Worm (Caenorhabditis elegans): ENCODE results near the gene gen-1.

Gene gen-1

ce11 chrIII:6201325-6201724 lies 46.6 kb downstream of the gen-1 start:
- TF ChIP-seq egl-27 (tag; optimal IDR thresholded peaks at IDR 0.05) (no peak), C34F6.9 (tag; optimal IDR thresholded peaks at IDR 0.05) (no peak), nhr-237 (tag; optimal IDR thresholded peaks at IDR 0.05) (no peak)

ce11 chrIII:6198378-6199234 lies 49.4 kb downstream of the gen-1 start, which contains the start of the genes C23G10.7 and rpn-2:
TSS of gene C23G10.7 (minus strand) at chrIII:6198414.
TSS of gene rpn-2 (plus strand) at chrIII:6199184.
- peak; percentile 46 for TF ChIP-seq crh-2 (tag; optimal IDR thresholded peaks at IDR 0.05)
- TF ChIP-seq sma-9 (GFP tag; optimal IDR thresholded peaks at IDR 0.05): peak; percentile 71
- TF ChIP-seq sma-9 (tag; optimal IDR thresholded peaks at IDR 0.05): no peak
- TF ChIP-seq zag-1 (tag; optimal IDR thresholded peaks at IDR 0.05): no peak
- peak; percentile 44 for TF ChIP-seq sma-3 (GFP tag; optimal IDR thresholded peaks at IDR 0.05)
- peak; percentile 27 for TF ChIP-seq ama-1 (optimal IDR thresholded peaks at IDR 0.05)
- peak; percentile 95 for TF ChIP-seq skn-1 (tag; optimal IDR thresholded peaks at IDR 0.05)
- no peak for TF ChIP-seq ztf-1 (GFP tag; conservative IDR thresholded peaks at IDR 0.05)
- peak; percentile 3 for TF ChIP-seq mab-5 (tag; optimal IDR thresholded peaks at IDR 0.05)
- peak; percentile 39 for TF ChIP-seq fos-1 (tag; optimal IDR thresholded peaks at IDR 0.05)
- TF ChIP-seq F13H6.1 (tag; optimal IDR thresholded peaks at IDR 0.05): peak; percentile 49
- TF ChIP-seq lin-13 (GFP tag; optimal IDR thresholded peaks at IDR 0.05): peak; percentile 45
- TF ChIP-seq egl-27 (tag; optimal IDR thresholded peaks at IDR 0.05): peak; percentile 19
- TF ChIP-seq nhr-21 (tag; optimal IDR thresholded peaks at IDR 0.05): peak; percentile 20
- TF ChIP-seq lsy-2 (tag; optimal IDR thresholded peaks at IDR 0.05): peak; percentile 76 to 88
- TF ChIP-seq nhr-25 (tag; optimal IDR thresholded peaks at IDR 0.05): peak; percentile 61
- peak; percentile 49 for TF ChIP-seq nhr-129 (tag; optimal IDR thresholded peaks at IDR 0.05)
- peak; percentile 73 for TF ChIP-seq gmeb-1 (tag; optimal IDR thresholded peaks at IDR 0.05)
- TF ChIP-seq mdl-1 (tag; optimal IDR thresholded peaks at IDR 0.05): no peak
- TF ChIP-seq nhr-6 (tag; optimal IDR thresholded peaks at IDR 0.05): no peak
- no peak for TF ChIP-seq nhr-237 (tag; optimal IDR thresholded peaks at IDR 0.05)
- no peak for TF ChIP-seq elt-1 (tag; optimal IDR thresholded peaks at IDR 0.05)
- no peak for TF ChIP-seq blmp-1 (tag; optimal IDR thresholded peaks at IDR 0.05; ENCODE audit: insufficient read depth)
- TF ChIP-seq lin-11 (tag; optimal IDR thresholded peaks at IDR 0.05): peak; percentile 50
- TF ChIP-seq C34F6.9 (tag; optimal IDR thresholded peaks at IDR 0.05): peak; percentile 87
- no peak for TF ChIP-seq nhr-77 (tag; optimal IDR thresholded peaks at IDR 0.05)
